Worm (Caenorhabditis elegans): ENCODE data around the gene srh-112.
A peak's percentile ranks its signal among the peaks of the same experiment; 100 is the strongest.

The srh-112 gene

DNA sequence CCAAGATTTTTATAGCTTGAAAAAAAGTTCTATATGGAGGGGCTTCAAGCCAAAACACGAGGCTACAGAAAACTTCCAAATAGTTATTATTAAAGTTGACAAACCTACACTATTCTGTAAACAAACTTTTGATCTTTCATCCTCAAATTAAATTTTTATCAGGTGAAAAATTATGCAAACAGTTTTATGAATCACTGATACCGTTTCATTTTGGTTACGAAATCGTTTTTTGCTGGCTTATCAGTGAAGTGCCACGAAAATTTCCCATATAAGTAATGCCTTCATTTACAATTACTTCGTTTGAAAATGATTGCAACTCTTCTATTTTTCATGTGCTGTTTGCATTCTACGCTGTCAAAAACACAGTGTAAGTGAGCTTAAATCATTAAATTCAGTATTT is 12.8 kb upstream of the srh-112 start, which contains the start of gene T19C9.8:
Gene T19C9.8 (plus strand): TSS at position 299 of the 400 bp plus-strand sequence.
- no peak for TF ChIP-seq bed-1 (GFP tag; IDR thresholded peaks at IDR 0.05)
- peak; percentile 55 for TF ChIP-seq nhr-80 (tag; optimal IDR thresholded peaks at IDR 0.05)
- no peak for TF ChIP-seq K12H6.12 (tag; optimal IDR thresholded peaks at IDR 0.05)
- no peak for TF ChIP-seq C17E4.6 (GFP tag; IDR thresholded peaks at IDR 0.05)

DNA sequence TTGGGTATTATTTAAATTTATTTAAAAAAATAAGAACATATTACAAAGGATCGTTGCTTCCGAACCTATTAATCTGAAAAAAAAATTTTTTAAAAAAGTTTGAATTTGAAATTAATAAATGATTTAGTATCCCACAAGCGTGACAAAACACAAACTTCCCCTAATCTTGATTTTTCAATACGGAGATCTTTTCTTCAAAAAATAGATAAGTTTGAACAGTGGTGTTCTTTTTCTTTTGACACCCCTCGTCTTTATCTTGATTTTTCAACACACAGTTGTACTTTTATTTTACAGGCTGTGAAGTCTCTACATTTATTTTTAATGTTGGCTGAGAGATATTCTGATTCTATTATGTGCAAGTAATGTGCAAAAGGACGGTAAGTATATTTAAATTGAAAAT is 10.3 kb upstream of the srh-112 start, which contains the start of gene T19C9.10:
Gene T19C9.10 (plus strand): TSS at position 248 of the 400 bp plus-strand sequence.
- TF ChIP-seq F33H1.4 (GFP tag; IDR thresholded peaks at IDR 0.05) (no peak), B0261.1 (tag; optimal IDR thresholded peaks at IDR 0.05) (no peak), C06A6.2 (GFP tag; conservative IDR thresholded peaks at IDR 0.05) (no peak), lag-1 (GFP tag; IDR thresholded peaks at IDR 0.05) (no peak)

DNA sequence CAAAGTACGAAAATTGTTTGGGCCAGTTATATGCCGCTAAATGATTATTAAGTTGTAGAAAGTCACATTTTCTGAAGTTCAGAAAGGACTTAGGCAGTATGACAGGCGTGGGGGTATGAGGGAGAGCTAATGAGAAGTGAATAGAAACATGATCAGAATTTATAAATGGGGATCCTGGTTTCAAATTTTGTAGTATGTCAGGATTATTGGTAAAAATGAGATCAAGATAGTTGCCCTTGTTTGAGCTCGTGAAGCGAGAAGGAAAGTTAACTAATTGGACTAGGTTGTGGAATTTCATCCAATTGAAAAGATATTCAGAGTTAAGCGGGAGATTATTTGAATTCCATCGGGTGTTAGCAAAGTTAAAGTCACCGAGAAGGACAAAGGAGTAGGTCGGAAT is 6.4 kb upstream of the srh-112 start:
- no peak for TF ChIP-seq B0336.3 (GFP tag; IDR thresholded peaks at IDR 0.05)
- TF ChIP-seq T07F8.4 (tag; optimal IDR thresholded peaks at IDR 0.05), result no peak
- TF ChIP-seq ztf-25 (GFP tag; IDR thresholded peaks at IDR 0.05), result no peak
- no peak for TF ChIP-seq ztf-22 (GFP tag; optimal IDR thresholded peaks at IDR 0.05)
- no peak for TF ChIP-seq aptf-3 (GFP tag; IDR thresholded peaks at IDR 0.05)
- no peak for TF ChIP-seq dox-1 (GFP tag; IDR thresholded peaks at IDR 0.05)
- no peak for TF ChIP-seq hrde-1 (tag; optimal IDR thresholded peaks at IDR 0.05; ENCODE audit: borderline replicate concordance)
- TF ChIP-seq madf-10 (tag; optimal IDR thresholded peaks at IDR 0.05), result no peak
- TF ChIP-seq somi-1 (GFP tag; optimal IDR thresholded peaks at IDR 0.05), result no peak
- no peak for TF ChIP-seq nhr-80 (tag; optimal IDR thresholded peaks at IDR 0.05)
- TF ChIP-seq mxl-1 (tag; optimal IDR thresholded peaks at IDR 0.05), result no peak
- TF ChIP-seq ztf-26 (tag; optimal IDR thresholded peaks at IDR 0.05), result no peak
- TF ChIP-seq hmg-20 (GFP tag; IDR thresholded peaks at IDR 0.05), result no peak
- no peak for TF ChIP-seq C06A6.2 (GFP tag; conservative IDR thresholded peaks at IDR 0.05)
- TF ChIP-seq ceh-40 (GFP tag; IDR thresholded peaks at IDR 0.05), result no peak
- no peak for TF ChIP-seq let-607 (tag; optimal IDR thresholded peaks at IDR 0.05)
- TF ChIP-seq rec-8 (tag; optimal IDR thresholded peaks at IDR 0.05), result no peak

DNA sequence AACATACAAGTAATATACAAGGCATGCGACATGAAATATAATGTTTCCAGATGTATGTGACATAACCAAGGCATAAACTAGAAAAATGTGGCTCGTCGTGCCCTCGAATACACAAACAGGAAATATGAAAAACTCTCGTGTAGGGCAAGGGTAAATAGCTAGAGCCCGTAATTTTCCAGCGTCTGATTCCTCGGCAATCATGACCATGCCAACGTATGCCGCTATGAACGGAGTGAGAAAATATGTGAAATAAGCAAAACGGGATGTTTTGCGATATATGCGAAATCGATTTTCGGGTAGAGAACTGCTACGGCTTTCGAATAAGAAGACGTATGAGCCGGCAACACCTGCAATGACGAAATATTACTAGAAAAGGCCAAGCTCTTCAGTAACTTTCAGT is 630 bp downstream of the srh-112 start, which contains the start of gene scl-25:
Gene scl-25 (plus strand): TSS at position 301 of the 400 bp plus-strand sequence.
- TF ChIP-seq hlh-12 (tag; optimal IDR thresholded peaks at IDR 0.05), result no peak
- no peak for TF ChIP-seq F57C9.4 (tag; optimal IDR thresholded peaks at IDR 0.05)
- no peak for TF ChIP-seq somi-1 (GFP tag; optimal IDR thresholded peaks at IDR 0.05)
- TF ChIP-seq akir-1 (GFP tag; optimal IDR thresholded peaks at IDR 0.05), result no peak
- no peak for TF ChIP-seq rcor-1 (GFP tag; IDR thresholded peaks at IDR 0.05)
- TF ChIP-seq ekl-4 (GFP tag; IDR thresholded peaks at IDR 0.05), result no peak
- no peak for TF ChIP-seq egl-18 (GFP tag; IDR thresholded peaks at IDR 0.05)
- no peak for TF ChIP-seq ZK185.1 (tag; optimal IDR thresholded peaks at IDR 0.05; ENCODE audit: poor library complexity, severe bottlenecking)
- TF ChIP-seq Y95B8A.8 (GFP tag; IDR thresholded peaks at IDR 0.05), result no peak

DNA sequence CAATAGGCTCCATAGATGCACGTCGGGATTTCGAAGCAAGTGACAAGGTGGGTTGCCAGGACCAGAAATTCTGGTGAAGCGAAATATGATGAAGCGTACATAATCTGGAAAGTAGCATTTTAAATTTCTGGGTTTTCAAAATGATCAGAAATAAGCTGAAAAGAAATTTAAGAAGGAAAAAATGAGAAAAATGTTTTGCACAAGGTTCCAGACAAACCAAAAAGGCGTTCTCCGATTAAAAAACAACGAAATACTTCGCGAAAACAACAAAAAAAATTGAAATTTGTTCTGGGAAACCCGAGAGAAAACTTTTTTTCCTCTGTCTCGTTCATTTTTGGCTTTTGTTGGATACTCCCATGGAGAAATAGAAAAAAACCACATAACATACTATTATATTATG is 2.7 kb downstream of the srh-112 start, which contains the start of gene srh-252:
Gene srh-252 (minus strand): TSS at position 101 of the 400 bp plus-strand sequence.
- no peak for TF ChIP-seq madf-8 (GFP tag; conservative IDR thresholded peaks at IDR 0.05)

All from whole organism, young adult.